Worm (Caenorhabditis elegans): Measurements from ENCODE around the gene C05D11.1.

Gene C05D11.1

ce11 chrIII:6482918-6483317 is 46.5 kb downstream of the C05D11.1 start, which contains the start of gene chtb-2:
chtb-2 (plus strand) TSS chrIII:6483218.
- TF ChIP-seq sox-4 (tag; optimal IDR thresholded peaks at IDR 0.05) (no peak), nhr-19 (GFP tag; conservative IDR thresholded peaks at IDR 0.05) (no peak), unc-30 (tag; optimal IDR thresholded peaks at IDR 0.05) (no peak), elt-2 (tag; optimal IDR thresholded peaks at IDR 0.05) (no peak), sptf-1 (tag; optimal IDR thresholded peaks at IDR 0.05) (no peak), irx-1 (tag; optimal IDR thresholded peaks at IDR 0.05) (no peak), egl-13 (tag; optimal IDR thresholded peaks at IDR 0.05) (no peak)

ce11 chrIII:6488916-6489315 is 52.5 kb downstream of the C05D11.1 start:
- TF ChIP-seq dpl-1 (GFP tag; optimal IDR thresholded peaks at IDR 0.05), result peak; percentile 66 to 74 (median 72)
- no peak for TF ChIP-seq Y116A8C.19 (tag; optimal IDR thresholded peaks at IDR 0.05; ENCODE audit: borderline replicate concordance)
- peak; percentile 49 for TF ChIP-seq C16A3.4 (tag; optimal IDR thresholded peaks at IDR 0.05)
- TF ChIP-seq sox-4 (tag; optimal IDR thresholded peaks at IDR 0.05), result no peak
- TF ChIP-seq nhr-19 (GFP tag; conservative IDR thresholded peaks at IDR 0.05), result peak; percentile 55
- TF ChIP-seq nhr-12 (tag; optimal IDR thresholded peaks at IDR 0.05), result no peak
- no peak for TF ChIP-seq C04F5.9 (tag; optimal IDR thresholded peaks at IDR 0.05)
- no peak for TF ChIP-seq aly-2 (tag; optimal IDR thresholded peaks at IDR 0.05)
- no peak for TF ChIP-seq nhr-84 (tag; optimal IDR thresholded peaks at IDR 0.05)
- TF ChIP-seq nhr-85 (tag), result peak; percentile 79
- no peak for TF ChIP-seq zip-4 (GFP tag; optimal IDR thresholded peaks at IDR 0.05)
- peak; percentile 24 for TF ChIP-seq nhr-90 (tag; optimal IDR thresholded peaks at IDR 0.05; ENCODE audit: poor library complexity)
- no peak for TF ChIP-seq C34B4.2 (tag; optimal IDR thresholded peaks at IDR 0.05)
- no peak for TF ChIP-seq nhr-28 (tag; optimal IDR thresholded peaks at IDR 0.05)
- peak; percentile 52 for TF ChIP-seq rnt-1 (tag; optimal IDR thresholded peaks at IDR 0.05)
- TF ChIP-seq lir-3 (tag; optimal IDR thresholded peaks at IDR 0.05; ENCODE audit: poor library complexity), result no peak
- no peak for TF ChIP-seq hlh-4 (tag; optimal IDR thresholded peaks at IDR 0.05)
- no peak for TF ChIP-seq ceh-90 (tag; optimal IDR thresholded peaks at IDR 0.05)
- TF ChIP-seq blmp-1 (tag; optimal IDR thresholded peaks at IDR 0.05), result peak; percentile 43
- no peak for TF ChIP-seq ztf-11 (tag; optimal IDR thresholded peaks at IDR 0.05)
- TF ChIP-seq lin-15B (tag; optimal IDR thresholded peaks at IDR 0.05), result peak; percentile 13
- no peak for TF ChIP-seq unc-86 (tag; optimal IDR thresholded peaks at IDR 0.05)
- TF ChIP-seq elt-2 (tag; optimal IDR thresholded peaks at IDR 0.05), result no peak
- no peak for TF ChIP-seq fkh-4 (tag; optimal IDR thresholded peaks at IDR 0.05; ENCODE audit: borderline replicate concordance)
- TF ChIP-seq fos-1 (tag; optimal IDR thresholded peaks at IDR 0.05), result peak; percentile 28
- no peak for TF ChIP-seq ama-1 (optimal IDR thresholded peaks at IDR 0.05)
- peak; percentile 5 to 50 (median 33) for TF ChIP-seq ceh-82 (tag; optimal IDR thresholded peaks at IDR 0.05)
- TF ChIP-seq ets-5 (GFP tag; IDR thresholded peaks at IDR 0.05), result no peak
- peak; percentile 98 for TF ChIP-seq skn-1 (tag; optimal IDR thresholded peaks at IDR 0.05)
- TF ChIP-seq dsc-1 (tag; optimal IDR thresholded peaks at IDR 0.05), result peak; percentile 39
- peak; percentile 16 for TF ChIP-seq lin-13 (GFP tag; optimal IDR thresholded peaks at IDR 0.05)
- peak; percentile 62 for TF ChIP-seq nhr-20 (tag; optimal IDR thresholded peaks at IDR 0.05)
- no peak for TF ChIP-seq tlp-1 (tag; optimal IDR thresholded peaks at IDR 0.05)
- TF ChIP-seq lin-35 (GFP tag; optimal IDR thresholded peaks at IDR 0.05), result peak; percentile 54 to 64
- TF ChIP-seq xbp-1 (tag; optimal IDR thresholded peaks at IDR 0.05), result peak; percentile 49
- TF ChIP-seq pax-3 (tag; optimal IDR thresholded peaks at IDR 0.05), result no peak
- peak; percentile 36 for TF ChIP-seq isw-1 (GFP tag; IDR thresholded peaks at IDR 0.05)
- no peak for TF ChIP-seq ztf-4 (tag; optimal IDR thresholded peaks at IDR 0.05)
- TF ChIP-seq pag-3 (tag; optimal IDR thresholded peaks at IDR 0.05; ENCODE audit: borderline replicate concordance, insufficient read depth), result no peak
- TF ChIP-seq fkh-8 (tag; optimal IDR thresholded peaks at IDR 0.05), result peak; percentile 7
- peak; percentile 64 to 77 for TF ChIP-seq efl-1 (optimal IDR thresholded peaks at IDR 0.05)
- peak; percentile 72 to 96 for TF ChIP-seq efl-1 (GFP tag; optimal IDR thresholded peaks at IDR 0.05 in 1 of 2)
- no peak for TF ChIP-seq grh-1 (GFP tag; IDR thresholded peaks at IDR 0.05)
- TF ChIP-seq nhr-71 (tag; optimal IDR thresholded peaks at IDR 0.05), result peak; percentile 65
- peak; percentile 72 to 76 for TF ChIP-seq lsy-2 (tag; optimal IDR thresholded peaks at IDR 0.05)
- no peak for TF ChIP-seq nhr-76 (tag; optimal IDR thresholded peaks at IDR 0.05)
- no peak for TF ChIP-seq alr-1 (tag; optimal IDR thresholded peaks at IDR 0.05; ENCODE audit: borderline replicate concordance)
- TF ChIP-seq mep-1 (tag; optimal IDR thresholded peaks at IDR 0.05), result peak; percentile 36

All from whole organism, L1 larva.